Worm (Caenorhabditis elegans): ENCODE data around the gene rml-4.

- TF ChIP-seq cog-1 (tag; optimal IDR thresholded peaks at IDR 0.05), result no peak
- TF ChIP-seq med-1 (GFP tag; optimal IDR thresholded peaks at IDR 0.05; ENCODE audit: insufficient read depth), result no peak
- no peak for TF ChIP-seq ref-1 (GFP tag; conservative IDR thresholded peaks at IDR 0.05)
- TF ChIP-seq ztf-29 (GFP tag; IDR thresholded peaks at IDR 0.05), result no peak
- no peak for TF ChIP-seq T22C8.4 (GFP tag; IDR thresholded peaks at IDR 0.05)
Observed at ce11 chrII:4291799-4292198, 3.1 kb upstream of the rml-4 start.

Data from whole organism, midembryonic.